Worm (Caenorhabditis elegans): ENCODE data around the gene clec-56.

ce11 chrV:14449397-14449796 is 24.8 kb upstream of the clec-56 start, which contains the start of gene F23B12.7:
- TF ChIP-seq unc-130 (tag; optimal IDR thresholded peaks at IDR 0.05) (no peak), hlh-4 (tag; optimal IDR thresholded peaks at IDR 0.05) (no peak), nhr-76 (tag; optimal IDR thresholded peaks at IDR 0.05) (no peak), nhr-11 (tag; optimal IDR thresholded peaks at IDR 0.05) (no peak), nhr-71 (tag; optimal IDR thresholded peaks at IDR 0.05) (no peak), ztf-11 (tag; optimal IDR thresholded peaks at IDR 0.05) (no peak), aly-2 (tag; optimal IDR thresholded peaks at IDR 0.05) (no peak), fkh-10 (GFP tag; optimal IDR thresholded peaks at IDR 0.05) (no peak), unc-30 (tag; optimal IDR thresholded peaks at IDR 0.05) (no peak)

All from whole organism, L1 larva.